Fruit fly (Drosophila melanogaster) whole organism, wandering third instar larva: ENCODE results near the gene Cul6.

Experiments used
- br ChIP-seq: fragments of 200-800 bp; sonication (Bioruptor generic); optimal IDR thresholded peaks from 2 replicates; lab custom pipeline; 2016; ENCODE audit warnings: missing biosample characterization, missing genetic modification characterization
- foxo ChIP-seq, 2 experiments: fragments of 200-800 bp; sonication (Bioruptor generic); optimal IDR thresholded peaks; 2 replicates in 1 of 2; 3 replicates in 1 of 2; lab custom pipeline; 2016 to 2017; ENCODE audit warnings: missing biosample characterization in 2 of 2, missing genetic modification characterization in 2 of 2
- pan ChIP-seq: fragments of >200 bp; optimal IDR thresholded peaks from 2 replicates; lab custom pipeline; 2017

- no peak for TF ChIP-seq br (GFP tag; lab: Kevin White, UChicago)
- no peak for TF ChIP-seq pan
- no peak for TF ChIP-seq foxo (GFP tag; optimal IDR thresholded peaks at IDR 0.05; lab: Kevin White, UChicago)
Measured at dm6 chr3L:13007946-13008462, 3.5 kb downstream of the Cul6 start.
